Worm (Caenorhabditis elegans) whole organism, L4 larva: ENCODE results near the gene Y94H6A.3.

Source experiments
- F10B5.3 ChIP-seq: sonication (generic microtip); optimal IDR thresholded peaks from 2 replicates; lab custom pipeline; 2016; ENCODE audit warnings: mild to moderate bottlenecking, missing genetic modification characterization, missing compliant biosample characterization
- T26A8.4 ChIP-seq: fragments of 200-800 bp; sonication (Bioruptor generic); IDR thresholded peaks from 2 replicates; pipeline ENCODE4 v1.3.6; 2022; ENCODE audit warnings: missing genetic modification characterization, missing compliant biosample characterization
- Y48G9A.11 ChIP-seq: fragments of 200-800 bp; sonication (Bioruptor generic); IDR thresholded peaks from 2 replicates; pipeline ENCODE4 v1.3.6; 2022; ENCODE audit warnings: missing genetic modification reagents, missing genetic modification characterization, missing compliant biosample characterization
- ZK546.5 ChIP-seq, 2 experiments: sonication (generic microtip); optimal IDR thresholded peaks; 2 replicates each; lab custom pipeline; 2017; ENCODE audit warnings: missing biosample characterization in 2 of 2, missing genetic modification characterization in 2 of 2
- ceh-28 ChIP-seq: fragments of 150-350 bp; optimal IDR thresholded peaks from 2 replicates; lab custom pipeline; 2014; ENCODE audit warnings: missing biosample characterization, missing genetic modification reagents, missing genetic modification characterization
- ceh-32 ChIP-seq: sonication (generic microtip); optimal IDR thresholded peaks from 2 replicates; lab custom pipeline; 2016; ENCODE audit warnings: mild to moderate bottlenecking, missing genetic modification characterization, missing compliant biosample characterization; ENCODE audit not compliant: poor library complexity
- ceh-62 ChIP-seq: sonication (generic microtip); optimal IDR thresholded peaks from 2 replicates; lab custom pipeline; 2017; ENCODE audit warnings: missing biosample characterization, missing genetic modification characterization
- ceh-82 ChIP-seq: sonication (generic microtip); optimal IDR thresholded peaks from 2 replicates; lab custom pipeline; 2017; ENCODE audit warnings: missing biosample characterization, missing genetic modification characterization
- daf-12 ChIP-seq: fragments of 150-350 bp; optimal IDR thresholded peaks from 2 replicates; lab custom pipeline; 2014; ENCODE audit warnings: missing biosample characterization, missing genetic modification reagents, missing genetic modification characterization
- dmd-9 ChIP-seq: fragments of 200-800 bp; sonication (Bioruptor generic); IDR thresholded peaks from 2 replicates; pipeline ENCODE4 v1.3.6; 2022; ENCODE audit warnings: missing genetic modification reagents, missing genetic modification characterization, missing compliant biosample characterization
- dpl-1 ChIP-seq: fragments of 150-350 bp; optimal IDR thresholded peaks from 2 replicates; lab custom pipeline; 2014; ENCODE audit warnings: missing biosample characterization, missing genetic modification reagents, missing genetic modification characterization
- dve-1 ChIP-seq: sonication (generic microtip); optimal IDR thresholded peaks from 2 replicates; lab custom pipeline; 2017; ENCODE audit warnings: antibody characterized with exemption, mild to moderate bottlenecking, missing genetic modification characterization, missing compliant biosample characterization; ENCODE audit not compliant: insufficient read depth
- fos-1 ChIP-seq: fragments of 150-350 bp; optimal IDR thresholded peaks from 2 replicates; lab custom pipeline; 2014; ENCODE audit warnings: missing biosample characterization, missing genetic modification characterization
- gei-8 ChIP-seq: fragments of 200-800 bp; sonication (Bioruptor generic); optimal IDR thresholded peaks from 2 replicates; lab custom pipeline; 2018; ENCODE audit warnings: mild to moderate bottlenecking, missing genetic modification characterization, missing compliant biosample characterization
- hlh-30 ChIP-seq: sonication (generic microtip); optimal IDR thresholded peaks from 2 replicates; lab custom pipeline; 2017; ENCODE audit warnings: antibody characterized with exemption, mild to moderate bottlenecking, missing genetic modification characterization, missing compliant biosample characterization; ENCODE audit not compliant: insufficient read depth
- lim-7 ChIP-seq: fragments of 200-800 bp; sonication (Bioruptor generic); IDR thresholded peaks from 2 replicates; pipeline ENCODE4 v1.3.6; 2022; ENCODE audit warnings: missing genetic modification characterization, missing compliant biosample characterization
- lin-1 ChIP-seq: fragments of 200-800 bp; sonication (Bioruptor generic); IDR thresholded peaks from 2 replicates; pipeline ENCODE4 v1.3.6; 2022; ENCODE audit warnings: missing genetic modification reagents, missing genetic modification characterization, missing compliant biosample characterization
- lin-13 ChIP-seq: fragments of 150-350 bp; optimal IDR thresholded peaks from 2 replicates; lab custom pipeline; 2014; ENCODE audit warnings: missing biosample characterization, missing genetic modification reagents, missing genetic modification characterization
- lin-15B ChIP-seq: fragments of 150-350 bp; sonication (generic microtip); optimal IDR thresholded peaks from 3 replicates; lab custom pipeline; 2014; ENCODE audit warnings: missing biosample characterization, missing genetic modification characterization
- lin-29 ChIP-seq: fragments of 200-800 bp; sonication (Bioruptor generic); IDR thresholded peaks from 2 replicates; pipeline ENCODE4 v1.3.6; 2022; ENCODE audit warnings: missing genetic modification reagents, missing genetic modification characterization, missing compliant biosample characterization
- lin-38 ChIP-seq: fragments of 200-800 bp; sonication (Bioruptor generic); IDR thresholded peaks from 2 replicates; pipeline ENCODE4 v1.3.6; 2022; ENCODE audit warnings: missing genetic modification reagents, missing genetic modification characterization, missing compliant biosample characterization
- lin-39 ChIP-seq: fragments of 150-350 bp; optimal IDR thresholded peaks from 2 replicates; lab custom pipeline; 2014; ENCODE audit warnings: missing biosample characterization, missing genetic modification reagents, missing genetic modification characterization
- lir-3 ChIP-seq: sonication (generic microtip); optimal IDR thresholded peaks from 2 replicates; lab custom pipeline; 2016; ENCODE audit warnings: mild to moderate bottlenecking, missing genetic modification characterization, missing compliant biosample characterization
- lsy-2 ChIP-seq, 2 experiments: fragments of 150-350 bp in 1 of 2; sonication (generic microtip) in 1 of 2; optimal IDR thresholded peaks; 2 replicates each; lab custom pipeline; 2014 to 2017; ENCODE audit warnings: missing biosample characterization in 2 of 2, missing genetic modification characterization in 2 of 2
- mdt-29 ChIP-seq: fragments of 200-800 bp; sonication (Bioruptor generic); IDR thresholded peaks from 2 replicates; pipeline ENCODE4 v1.3.6; 2022; ENCODE audit warnings: missing genetic modification reagents, missing genetic modification characterization, missing compliant biosample characterization
- mes-2 ChIP-seq: sonication (generic microtip); optimal IDR thresholded peaks from 2 replicates; lab custom pipeline; 2016; ENCODE audit warnings: missing genotype, mild to moderate bottlenecking, missing genetic modification characterization, missing compliant biosample characterization; ENCODE audit not compliant: poor library complexity, severe bottlenecking
- nhr-10 ChIP-seq: fragments of 150-350 bp; optimal IDR thresholded peaks from 2 replicates; lab custom pipeline; 2014; ENCODE audit warnings: missing biosample characterization, missing genetic modification characterization
- nhr-111 ChIP-seq: fragments of 200-800 bp; sonication (Bioruptor generic); optimal IDR thresholded peaks from 2 replicates; lab custom pipeline; 2018; ENCODE audit warnings: mild to moderate bottlenecking, missing genetic modification characterization, missing compliant biosample characterization
- nhr-237 ChIP-seq: sonication (generic microtip); optimal IDR thresholded peaks from 2 replicates; lab custom pipeline; 2017; ENCODE audit warnings: missing biosample characterization, missing genetic modification characterization
- nhr-28 ChIP-seq: fragments of 150-350 bp; optimal IDR thresholded peaks from 2 replicates; lab custom pipeline; 2014; ENCODE audit warnings: missing biosample characterization, missing genetic modification characterization
- nhr-41 ChIP-seq: fragments of 200-800 bp; sonication (Bioruptor generic); IDR thresholded peaks from 2 replicates; pipeline ENCODE4 v1.3.6; 2022; ENCODE audit warnings: missing genetic modification reagents, missing genetic modification characterization, missing compliant biosample characterization
- nhr-42 ChIP-seq: fragments of 200-800 bp; sonication (Bioruptor generic); IDR thresholded peaks from 2 replicates; pipeline ENCODE4 v1.3.6; 2022; ENCODE audit warnings: missing genetic modification characterization, missing compliant biosample characterization
- nhr-76 ChIP-seq: fragments of 150-350 bp; optimal IDR thresholded peaks from 2 replicates; lab custom pipeline; 2014; ENCODE audit warnings: missing biosample characterization, missing genetic modification characterization
- pha-4 ChIP-seq, 2 experiments: fragments of 150-350 bp in 1 of 2; fragments of 200-800 bp in 1 of 2; sonication (Bioruptor generic) in 1 of 2; IDR thresholded peaks in 1 of 2; optimal IDR thresholded peaks in 1 of 2; 2 replicates each; pipeline versions ENCODE4 v1.3.6 to Lab custom; 2014 to 2022; ENCODE audit warnings: missing genetic modification characterization in 2 of 2, missing genetic modification reagents in 2 of 2, missing biosample characterization in 1 of 2, missing compliant biosample characterization in 1 of 2
- saeg-2 ChIP-seq: fragments of 200-800 bp; sonication (Bioruptor generic); IDR thresholded peaks from 2 replicates; pipeline ENCODE4 v1.3.6; 2022; ENCODE audit warnings: missing genetic modification reagents, missing genetic modification characterization, missing compliant biosample characterization
- snpc-1.2 ChIP-seq: fragments of 200-800 bp; sonication (Bioruptor generic); IDR thresholded peaks from 2 replicates; pipeline ENCODE4 v1.3.6; 2022; ENCODE audit warnings: missing genetic modification reagents, missing genetic modification characterization, missing compliant biosample characterization
- spr-1 ChIP-seq: sonication (generic microtip); optimal IDR thresholded peaks from 2 replicates; lab custom pipeline; 2016; ENCODE audit warnings: mild to moderate bottlenecking, missing genetic modification characterization, missing compliant biosample characterization
- spr-3 ChIP-seq: fragments of 200-800 bp; sonication (Bioruptor generic); optimal IDR thresholded peaks from 2 replicates; lab custom pipeline; 2018; ENCODE audit warnings: mild to moderate bottlenecking, missing genetic modification characterization, missing compliant biosample characterization
- unc-130 ChIP-seq: sonication (generic microtip); optimal IDR thresholded peaks from 2 replicates; lab custom pipeline; 2016; ENCODE audit warnings: missing genetic modification reagents, missing genetic modification characterization, missing compliant biosample characterization
- unc-39 ChIP-seq: sonication (generic microtip); optimal IDR thresholded peaks from 2 replicates; lab custom pipeline; 2017; ENCODE audit warnings: missing biosample characterization, missing genetic modification characterization
- unc-62 ChIP-seq, 3 experiments: fragments of 150-350 bp in 1 of 3; sonication (generic microtip); optimal IDR thresholded peaks in 2 of 3; peaks in 1 of 3; 1 replicate in 1 of 3; 2 replicates in 2 of 3; lab custom pipeline; 2014 to 2017; ENCODE audit warnings: missing biosample characterization in 3 of 3, missing genetic modification characterization in 3 of 3, missing genetic modification reagents in 3 of 3, missing genotype in 1 of 3
- zip-2 ChIP-seq: fragments of 150-350 bp; optimal IDR thresholded peaks from 2 replicates; lab custom pipeline; 2014; ENCODE audit warnings: missing biosample characterization, missing genetic modification characterization
- ztf-11 ChIP-seq: fragments of 150-350 bp; optimal IDR thresholded peaks from 2 replicates; lab custom pipeline; 2014; ENCODE audit warnings: missing biosample characterization, missing genetic modification characterization

Y94H6A.3 gene

ce11 chrIV:2642054-2642453, 34.3 kb upstream of the Y94H6A.3 start (continued):
- TF ChIP-seq nhr-111 (GFP tag; lab: Kevin White, UChicago) (no peak), ceh-32 (tag; lab: Kevin White, UChicago) (no peak), lin-1 (no peak), dpl-1 (GFP tag; lab: Kevin White, UChicago) (peak; percentile 8), T26A8.4 (GFP tag; lab: Robert Waterston, UW) (no peak), lin-39 (tag; lab: Kevin White, UChicago) (no peak)

ce11 chrIV:2642673-2643072, 33.6 kb upstream of the Y94H6A.3 start, which contains the start of gene ric-8:
TSS of gene ric-8 (plus strand) at chrIV:2642973.
- TF ChIP-seq nhr-41 (GFP tag; lab: Robert Waterston, UW) (no peak), Y48G9A.11 (GFP tag; lab: Robert Waterston, UW) (peak; percentile 40; the same call in 1 of the 2 replicates), lin-1 (no peak)
- TF ChIP-seq, all 104 proteins: peak for 1

DNA sequence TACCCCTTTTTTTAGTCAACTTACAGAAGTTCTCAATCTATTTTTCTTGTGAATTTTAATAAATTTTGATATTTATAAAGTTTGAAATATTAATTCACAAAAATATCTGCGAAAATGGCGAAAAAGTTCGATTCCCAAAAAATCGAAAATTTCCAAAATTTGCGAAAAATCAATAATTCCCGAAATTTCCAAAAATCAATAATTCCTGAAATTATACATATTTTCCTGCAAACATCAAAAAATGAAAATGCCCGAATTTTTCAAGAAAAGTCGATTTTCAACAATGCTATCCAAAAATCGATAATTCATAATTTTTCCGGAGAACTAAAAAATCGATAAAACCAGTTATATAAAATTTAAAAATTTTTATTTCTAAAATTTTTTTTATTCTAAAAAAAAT, 26.3 kb upstream of the Y94H6A.3 start:
- peak in 1 of 2 experiments; percentile 19 for TF ChIP-seq unc-62 (GFP tag; optimal IDR thresholded peaks at IDR 0.05 in 1 of 2; lab: Kevin White, UChicago)
- no peak for TF ChIP-seq unc-62 (tag; optimal IDR thresholded peaks at IDR 0.05; lab: Kevin White, UChicago)
- peak; percentile 78 for TF ChIP-seq ceh-28 (tag; lab: Kevin White, UChicago)
- no peak for TF ChIP-seq ceh-82 (tag; lab: Kevin White, UChicago)

- TF ChIP-seq nhr-237 (tag; lab: Kevin White, UChicago) = no peak
- TF ChIP-seq lin-39 (tag; lab: Kevin White, UChicago) = no peak
- TF ChIP-seq zip-2 (tag; lab: Kevin White, UChicago) = no peak
- TF ChIP-seq ceh-62 (tag; lab: Kevin White, UChicago) = no peak
- no peak for TF ChIP-seq T26A8.4 (GFP tag; lab: Robert Waterston, UW)
- no peak for TF ChIP-seq hlh-30 (tag; lab: Kevin White, UChicago)
- TF ChIP-seq unc-39 (tag; lab: Kevin White, UChicago) = no peak
- TF ChIP-seq spr-1 = no peak
- TF ChIP-seq lin-1 = no peak
- TF ChIP-seq ZK546.5 (tag; optimal IDR thresholded peaks at IDR 0.05; lab: Kevin White, UChicago) = no peak
- no peak for TF ChIP-seq lir-3 (tag; lab: Kevin White, UChicago)
- no peak for TF ChIP-seq nhr-76
- no peak for TF ChIP-seq nhr-28
- no peak for TF ChIP-seq lsy-2 (tag; optimal IDR thresholded peaks at IDR 0.05; lab: Kevin White, UChicago)
- TF ChIP-seq unc-130 (GFP tag; lab: Kevin White, UChicago) = peak; percentile 52
- no peak for TF ChIP-seq nhr-41 (GFP tag; lab: Robert Waterston, UW)
- no peak for TF ChIP-seq lin-15B (tag; lab: Kevin White, UChicago)
- TF ChIP-seq mes-2 (tag; lab: Kevin White, UChicago) = peak; percentile 10
- TF ChIP-seq snpc-1.2 (GFP tag; lab: Robert Waterston, UW) = peak; percentile 75; the same call in 1 of the 2 replicates
- no peak for TF ChIP-seq nhr-10 (tag; lab: Kevin White, UChicago)
- no peak for TF ChIP-seq daf-12 (tag; lab: Kevin White, UChicago)
- TF ChIP-seq mdt-29 (GFP tag; lab: Robert Waterston, UW) = peak; percentile 67; the same call in 1 of the 2 replicates
- TF ChIP-seq unc-62 (GFP tag; optimal IDR thresholded peaks at IDR 0.05 in 1 of 2; lab: Kevin White, UChicago) = no peak
- no peak for TF ChIP-seq unc-62 (tag; optimal IDR thresholded peaks at IDR 0.05; lab: Kevin White, UChicago)
- TF ChIP-seq fos-1 (tag; lab: Kevin White, UChicago) = no peak
- no peak for TF ChIP-seq spr-3
- no peak for TF ChIP-seq ztf-11 (tag; lab: Kevin White, UChicago)
- TF ChIP-seq pha-4 (GFP tag; IDR thresholded peaks at IDR 0.05; lab: Robert Waterston, UW) = no peak
- no peak for TF ChIP-seq pha-4 (tag; optimal IDR thresholded peaks at IDR 0.05; lab: Kevin White, UChicago)
- no peak for TF ChIP-seq saeg-2
- TF ChIP-seq dve-1 = no peak
- no peak for TF ChIP-seq gei-8 (GFP tag; lab: Kevin White, UChicago)
- no peak for TF ChIP-seq dmd-9 (GFP tag; lab: Robert Waterston, UW)
- peak; percentile 89 for TF ChIP-seq Y48G9A.11 (GFP tag; lab: Robert Waterston, UW)
- TF ChIP-seq lin-13 (GFP tag; lab: Kevin White, UChicago) = peak; percentile 34
- no peak for TF ChIP-seq ceh-28 (tag; lab: Kevin White, UChicago)
- TF ChIP-seq lin-38 (GFP tag; lab: Robert Waterston, UW) = peak; percentile 87
- no peak for TF ChIP-seq lin-29
- TF ChIP-seq lim-7 (GFP tag; lab: Robert Waterston, UW) = 0 out of 2 replicates have a peak, but pooled peaks have one; percentile 20
- TF ChIP-seq nhr-42 (GFP tag; lab: Robert Waterston, UW) = no peak
- no peak for TF ChIP-seq F10B5.3 (tag; lab: Kevin White, UChicago)
Observed at ce11 chrIV:2654965-2655364, 21.3 kb upstream of the Y94H6A.3 start.
